Worm (Caenorhabditis elegans): Measurements from ENCODE around the gene B0281.4.

The B0281.4 gene

DNA sequence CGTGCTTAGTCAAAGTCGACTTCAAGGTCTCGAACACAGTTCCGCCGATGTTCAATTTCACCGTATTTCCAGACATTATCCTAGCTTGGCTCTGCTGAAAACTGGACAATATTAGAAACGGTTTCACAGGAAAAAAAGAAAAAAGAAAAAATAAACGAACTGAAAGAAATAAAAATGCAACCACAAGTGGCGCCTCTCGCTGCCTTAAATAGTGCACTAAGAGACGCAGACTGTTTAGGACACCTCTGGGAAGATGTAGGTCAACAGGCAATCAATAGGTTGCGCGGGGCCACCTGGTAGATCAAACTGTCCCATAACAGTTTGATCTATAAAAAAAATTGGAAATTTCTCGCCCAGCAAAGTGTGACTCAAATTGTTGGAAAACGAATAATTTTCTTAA is at the start of gene B0281.4:
B0281.4 (minus strand) TSS at position 101 of the 400 bp plus-strand sequence.
- TF ChIP-seq hmbx-1 (tag; optimal IDR thresholded peaks at IDR 0.05) = no peak
- no peak for TF ChIP-seq tbx-11 (GFP tag; IDR thresholded peaks at IDR 0.05)
- no peak for TF ChIP-seq ama-1 (optimal IDR thresholded peaks at IDR 0.05)
- TF ChIP-seq B0310.2 (tag; optimal IDR thresholded peaks at IDR 0.05) = no peak
- no peak for TF ChIP-seq flt-1 (GFP tag; IDR thresholded peaks at IDR 0.05)
- TF ChIP-seq hnd-1 (tag; optimal IDR thresholded peaks at IDR 0.05) = no peak
- no peak for TF ChIP-seq aly-1 (tag; optimal IDR thresholded peaks at IDR 0.05)

DNA sequence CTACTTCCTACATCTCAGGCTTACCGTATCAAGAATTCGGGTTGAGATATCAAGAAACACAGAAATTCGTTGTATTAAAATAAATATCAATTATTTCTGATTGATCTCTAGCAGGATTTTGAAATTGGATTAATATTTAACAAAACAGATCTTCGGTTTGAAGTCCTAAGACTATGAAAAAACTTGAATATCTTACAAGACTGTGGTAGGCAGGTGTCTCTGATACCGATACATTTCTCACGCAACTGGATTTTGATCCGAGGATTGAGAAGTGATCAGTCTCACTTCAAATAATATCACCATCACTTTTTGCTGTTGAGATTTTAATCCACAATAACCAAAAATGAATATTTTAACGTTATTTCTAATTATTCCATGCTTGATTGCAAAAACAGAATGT is 48.0 kb upstream of the B0281.4 start, which contains the start of gene F43C11.4:
F43C11.4 (plus strand) TSS at position 301 of the 400 bp plus-strand sequence.
- TF ChIP-seq hnd-1 (tag; optimal IDR thresholded peaks at IDR 0.05) (no peak), F13C5.2 (tag; optimal IDR thresholded peaks at IDR 0.05) (no peak), hmbx-1 (tag; optimal IDR thresholded peaks at IDR 0.05) (no peak), tbx-37 (GFP tag; conservative IDR thresholded peaks at IDR 0.05) (no peak), scrt-1 (GFP tag; IDR thresholded peaks at IDR 0.05) (no peak), aly-1 (tag; optimal IDR thresholded peaks at IDR 0.05) (no peak), ceh-36 (tag; optimal IDR thresholded peaks at IDR 0.05) (no peak), tbx-11 (GFP tag; IDR thresholded peaks at IDR 0.05) (no peak), B0310.2 (tag; optimal IDR thresholded peaks at IDR 0.05) (no peak), flt-1 (GFP tag; IDR thresholded peaks at IDR 0.05) (no peak), tra-4 (tag; optimal IDR thresholded peaks at IDR 0.05) (no peak), ama-1 (optimal IDR thresholded peaks at IDR 0.05) (no peak), ets-7 (tag; optimal IDR thresholded peaks at IDR 0.05) (no peak), sea-1 (GFP tag; conservative IDR thresholded peaks at IDR 0.05) (no peak), pes-1 (GFP tag; IDR thresholded peaks at IDR 0.05) (no peak), ceh-13 (GFP tag; optimal IDR thresholded peaks at IDR 0.05) (no peak)

DNA sequence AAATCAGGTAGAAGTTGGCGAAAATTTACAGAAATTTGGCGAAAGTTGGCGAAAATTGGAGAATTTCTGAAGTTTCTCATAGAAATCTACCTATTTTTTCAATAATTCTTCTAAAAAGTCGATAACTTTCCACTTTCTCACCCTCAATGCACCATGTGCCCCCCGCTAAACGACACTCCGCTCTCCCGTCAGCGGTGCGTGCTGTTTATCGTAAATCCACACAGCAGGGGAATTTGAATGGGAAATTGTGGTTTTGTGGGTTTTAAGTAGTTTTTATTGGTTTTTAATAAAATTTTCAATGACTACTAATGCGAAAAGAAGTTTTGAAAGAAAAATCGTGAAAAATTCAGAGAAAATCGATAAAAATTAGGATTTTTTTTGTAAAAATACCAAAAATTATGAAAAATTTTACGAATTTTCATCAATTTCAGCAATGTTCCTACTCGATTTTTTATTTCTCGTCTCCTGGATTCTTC is 43.4 kb upstream of the B0281.4 start, which contains the start of gene F43C11.6:
F43C11.6 (plus strand) TSS at position 426 of the 476 bp plus-strand sequence.
- TF ChIP-seq ceh-36 (tag; optimal IDR thresholded peaks at IDR 0.05) (no peak), hnd-1 (tag; optimal IDR thresholded peaks at IDR 0.05) (no peak), pes-1 (GFP tag; IDR thresholded peaks at IDR 0.05) (no peak), F13C5.2 (tag; optimal IDR thresholded peaks at IDR 0.05) (no peak), hmbx-1 (tag; optimal IDR thresholded peaks at IDR 0.05) (no peak), ets-7 (tag; optimal IDR thresholded peaks at IDR 0.05) (no peak), sea-1 (GFP tag; conservative IDR thresholded peaks at IDR 0.05) (no peak), tbx-11 (GFP tag; IDR thresholded peaks at IDR 0.05) (no peak), ama-1 (optimal IDR thresholded peaks at IDR 0.05) (no peak), scrt-1 (GFP tag; IDR thresholded peaks at IDR 0.05) (no peak), aly-1 (tag; optimal IDR thresholded peaks at IDR 0.05) (no peak), tbx-37 (GFP tag; conservative IDR thresholded peaks at IDR 0.05) (no peak), hmg-4 (GFP tag; optimal IDR thresholded peaks at IDR 0.05) (no peak), B0310.2 (tag; optimal IDR thresholded peaks at IDR 0.05) (no peak), tra-4 (tag; optimal IDR thresholded peaks at IDR 0.05) (no peak), flt-1 (GFP tag; IDR thresholded peaks at IDR 0.05) (no peak)

DNA sequence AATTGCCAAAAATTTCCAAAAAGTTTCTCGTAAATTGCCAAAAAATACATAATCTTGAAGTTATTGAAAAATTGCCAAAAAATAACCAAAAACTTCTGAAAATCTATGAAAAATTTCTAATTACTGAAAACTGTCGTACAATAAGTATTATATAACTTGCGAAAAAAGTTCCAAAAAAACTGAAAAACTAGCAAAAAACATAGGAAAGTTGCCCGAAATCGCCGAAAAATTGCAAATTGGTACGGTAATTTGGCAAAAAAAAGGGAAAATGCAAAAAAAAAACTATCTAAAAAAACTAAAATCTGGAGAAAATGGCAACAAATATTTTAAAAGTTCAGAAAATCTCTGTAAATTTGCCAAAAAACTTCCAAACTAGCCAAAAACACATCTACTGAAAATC is 42.9 kb upstream of the B0281.4 start, which contains the start of gene enri-1:
enri-1 (minus strand) TSS at position 101 of the 400 bp plus-strand sequence.
- TF ChIP-seq hmg-4 (GFP tag; optimal IDR thresholded peaks at IDR 0.05) (no peak), ama-1 (optimal IDR thresholded peaks at IDR 0.05) (no peak), hmbx-1 (tag; optimal IDR thresholded peaks at IDR 0.05) (no peak), F13C5.2 (tag; optimal IDR thresholded peaks at IDR 0.05) (no peak), flt-1 (GFP tag; IDR thresholded peaks at IDR 0.05) (no peak), tbx-37 (GFP tag; conservative IDR thresholded peaks at IDR 0.05) (no peak), sea-1 (GFP tag; conservative IDR thresholded peaks at IDR 0.05) (no peak), ceh-13 (GFP tag; optimal IDR thresholded peaks at IDR 0.05) (no peak), tra-4 (tag; optimal IDR thresholded peaks at IDR 0.05) (no peak)

DNA sequence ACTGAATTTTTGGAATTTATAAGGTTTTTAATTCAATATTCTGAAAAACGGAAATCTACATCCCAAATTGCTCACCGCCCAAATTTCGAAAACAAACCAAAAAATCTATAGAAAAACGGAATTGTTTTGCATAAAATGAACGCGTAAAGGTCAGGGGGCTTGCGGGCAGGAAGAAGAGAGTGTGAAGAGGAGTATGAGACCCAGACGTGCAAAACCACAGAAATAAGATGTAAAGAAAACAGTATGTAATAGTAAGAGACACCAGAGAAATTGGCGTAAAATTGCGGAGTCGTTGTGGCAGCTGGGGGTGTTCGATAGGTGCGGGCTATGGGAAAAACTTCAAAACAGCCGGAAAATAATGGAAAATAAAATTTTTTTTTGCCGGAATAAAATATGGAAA is 42.3 kb upstream of the B0281.4 start:
- TF ChIP-seq tbx-11 (GFP tag; IDR thresholded peaks at IDR 0.05) = no peak
- TF ChIP-seq F13C5.2 (tag; optimal IDR thresholded peaks at IDR 0.05) = peak; percentile 15

DNA sequence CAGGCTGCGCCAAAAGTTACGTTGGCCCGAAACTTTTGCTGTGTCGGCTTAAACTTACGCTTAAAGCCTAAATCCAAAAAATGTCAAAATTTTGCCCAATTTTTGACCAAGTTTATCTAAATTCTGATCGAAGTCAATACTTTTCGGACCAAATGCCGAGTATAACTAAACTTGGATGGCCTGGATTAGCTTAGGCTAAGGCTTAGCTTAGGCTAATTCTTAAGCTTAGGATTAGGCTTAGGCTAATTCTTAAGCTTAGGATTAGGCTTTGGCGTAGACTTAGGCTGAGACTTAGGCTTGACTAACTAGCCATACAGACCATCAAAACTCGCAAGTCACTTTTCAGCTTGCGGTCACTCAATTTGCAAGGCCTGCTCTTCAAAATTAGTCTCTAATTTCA is 37.5 kb upstream of the B0281.4 start:
- TF ChIP-seq tbx-11 (GFP tag; IDR thresholded peaks at IDR 0.05) (no peak), B0310.2 (tag; optimal IDR thresholded peaks at IDR 0.05) (no peak), hmg-4 (GFP tag; optimal IDR thresholded peaks at IDR 0.05) (no peak), ceh-36 (tag; optimal IDR thresholded peaks at IDR 0.05) (peak; percentile 71), flt-1 (GFP tag; IDR thresholded peaks at IDR 0.05) (no peak)

DNA sequence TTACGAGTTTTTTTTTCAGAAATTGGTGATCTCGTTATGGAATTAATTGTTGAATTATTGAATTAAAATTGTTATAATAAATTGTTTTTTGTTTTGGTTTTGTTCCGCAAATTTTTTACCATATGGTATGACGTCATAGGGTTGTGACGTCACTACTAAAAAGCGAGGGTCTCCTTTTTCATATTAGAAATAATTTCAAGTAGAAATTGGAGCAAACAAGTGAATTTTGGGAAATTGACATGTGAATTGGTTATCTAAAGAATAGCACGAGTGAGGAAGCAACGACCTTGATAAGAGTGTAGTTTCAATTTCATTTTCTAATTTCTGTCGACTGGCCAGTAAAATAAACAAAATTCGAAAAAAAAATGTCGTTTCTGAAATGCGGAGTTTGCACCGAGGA is 36.9 kb upstream of the B0281.4 start, which contains the start of gene F43C11.7:
F43C11.7 (plus strand) TSS at position 326 of the 400 bp plus-strand sequence.
- TF ChIP-seq scrt-1 (GFP tag; IDR thresholded peaks at IDR 0.05) (no peak), ets-7 (tag; optimal IDR thresholded peaks at IDR 0.05) (no peak), B0310.2 (tag; optimal IDR thresholded peaks at IDR 0.05) (no peak)

DNA sequence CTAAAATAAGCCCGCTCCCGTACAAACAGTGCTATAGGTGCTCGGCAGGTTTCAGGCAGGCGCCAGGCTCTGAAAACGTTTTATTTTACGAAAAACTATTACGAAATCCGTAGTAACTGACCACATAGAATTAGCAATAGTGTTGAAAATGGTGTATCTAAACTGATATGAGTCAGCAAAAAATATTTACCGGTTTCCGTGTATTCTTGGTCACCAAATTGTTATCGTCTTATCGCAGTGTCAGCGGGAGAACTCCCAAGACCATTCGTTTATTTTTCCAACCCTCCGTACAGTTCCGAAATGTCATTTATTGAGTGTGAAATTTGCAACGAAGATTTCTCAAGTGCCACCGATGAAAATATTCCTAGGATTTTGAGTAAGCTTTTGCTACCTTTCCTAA is 33.6 kb upstream of the B0281.4 start, which contains the start of gene F43C11.8:
F43C11.8 (plus strand) TSS at position 301 of the 400 bp plus-strand sequence.
- no peak for TF ChIP-seq ceh-36 (tag; optimal IDR thresholded peaks at IDR 0.05)
- no peak for TF ChIP-seq aly-1 (tag; optimal IDR thresholded peaks at IDR 0.05)
- no peak for TF ChIP-seq tbx-11 (GFP tag; IDR thresholded peaks at IDR 0.05)
- TF ChIP-seq ama-1 (optimal IDR thresholded peaks at IDR 0.05) = no peak
- TF ChIP-seq scrt-1 (GFP tag; IDR thresholded peaks at IDR 0.05) = no peak
- TF ChIP-seq B0310.2 (tag; optimal IDR thresholded peaks at IDR 0.05) = no peak
- TF ChIP-seq tbx-37 (GFP tag; conservative IDR thresholded peaks at IDR 0.05) = no peak
- TF ChIP-seq sea-1 (GFP tag; conservative IDR thresholded peaks at IDR 0.05) = no peak
- TF ChIP-seq pes-1 (GFP tag; IDR thresholded peaks at IDR 0.05) = no peak
- TF ChIP-seq ceh-13 (GFP tag; optimal IDR thresholded peaks at IDR 0.05) = no peak
- TF ChIP-seq hmg-4 (GFP tag; optimal IDR thresholded peaks at IDR 0.05) = no peak
- TF ChIP-seq tra-4 (tag; optimal IDR thresholded peaks at IDR 0.05) = no peak
- TF ChIP-seq ets-7 (tag; optimal IDR thresholded peaks at IDR 0.05) = no peak
